Fruit fly (Drosophila melanogaster): ENCODE data around the gene CG11069.

- no peak for TF ChIP-seq CG30431 (GFP tag; optimal IDR thresholded peaks at IDR 0.05)
- TF ChIP-seq mam (GFP tag; optimal IDR thresholded peaks at IDR 0.05), result peak; percentile 91
- peak; percentile 90 for TF ChIP-seq Ets97D (GFP tag; optimal IDR thresholded peaks at IDR 0.05)
- peak; percentile 11; the same call in 1 of the 2 replicates for TF ChIP-seq peb (GFP tag; IDR thresholded peaks at IDR 0.05)
- TF ChIP-seq gsb (GFP tag; IDR thresholded peaks at IDR 0.05), result no peak; the same call in 1 of the 2 replicates
- TF ChIP-seq CG17802 (tag; optimal IDR thresholded peaks at IDR 0.05), result peak; percentile 36
- TF ChIP-seq hth (optimal IDR thresholded peaks at IDR 0.05), result no peak
- peak; percentile 76 for TF ChIP-seq Sry-δ (GFP tag; optimal IDR thresholded peaks at IDR 0.05)
- TF ChIP-seq CG42726 (GFP tag; IDR thresholded peaks at IDR 0.05; ENCODE audit: partially characterized antibody), result peak; percentile 61
These were observed 44.1 kb upstream of the CG11069 start, which contains the start of gene CG7006 for dm6 chr3R:24850420-24850819.
